Worm (Caenorhabditis elegans) whole organism, midembryonic: Measurements from ENCODE around the gene msp-36.

Source experiments
- T22C8.4 ChIP-seq: fragments of 200-800 bp; sonication (Bioruptor generic); IDR thresholded peaks from 2 replicates; pipeline ENCODE4 v1.3.6; 2022; ENCODE audit warnings: missing genetic modification characterization, missing compliant biosample characterization
- cog-1 ChIP-seq: sonication (generic microtip); optimal IDR thresholded peaks from 2 replicates; lab custom pipeline; 2016; ENCODE audit warnings: missing genetic modification characterization, missing compliant biosample characterization
- flt-1 ChIP-seq: fragments of 200-800 bp; sonication (Bioruptor generic); IDR thresholded peaks from 2 replicates; pipeline ENCODE4 v1.3.6; 2022; ENCODE audit warnings: missing genetic modification characterization, missing compliant biosample characterization
- klf-2 ChIP-seq: fragments of 200-800 bp; sonication (Bioruptor generic); conservative IDR thresholded peaks from 2 replicates; pipeline ENCODE4 v1.3.6; 2022; ENCODE audit warnings: missing genetic modification reagents, missing genetic modification characterization, missing compliant biosample characterization
- med-1 ChIP-seq: sonication (generic microtip); optimal IDR thresholded peaks from 2 replicates; lab custom pipeline; 2017; ENCODE audit warnings: missing genetic modification characterization, mild to moderate bottlenecking, missing compliant biosample characterization, antibody characterized with exemption, missing genetic modification reagents; ENCODE audit not compliant: insufficient read depth
- ref-1 ChIP-seq: fragments of 200-800 bp; sonication (Bioruptor generic); conservative IDR thresholded peaks from 2 replicates; pipeline ENCODE4 v1.3.6; 2022; ENCODE audit warnings: missing genetic modification reagents, missing genetic modification characterization, missing compliant biosample characterization
- tab-1 ChIP-seq: fragments of 200-800 bp; sonication (Bioruptor generic); IDR thresholded peaks from 2 replicates; pipeline ENCODE4 v1.3.6; 2022; ENCODE audit warnings: missing genetic modification characterization, missing compliant biosample characterization
- ztf-23 ChIP-seq: fragments of 200-800 bp; sonication (Bioruptor generic); IDR thresholded peaks from 2 replicates; pipeline ENCODE4 v1.3.6; 2022; ENCODE audit warnings: missing genetic modification reagents, missing genetic modification characterization, missing compliant biosample characterization
- ztf-29 ChIP-seq: fragments of 200-800 bp; sonication (Bioruptor generic); IDR thresholded peaks from 2 replicates; pipeline ENCODE4 v1.3.6; 2022; ENCODE audit warnings: missing genetic modification reagents, missing genetic modification characterization, missing compliant biosample characterization

msp-36 gene

ce11 chrIV:10080816-10081215, 14.4 kb upstream of the msp-36 start, which contains the start of gene W01B6.6:
TSS of gene W01B6.6 (plus strand) at chrIV:10081116.
- no peak for TF ChIP-seq T22C8.4 (GFP tag; lab: Robert Waterston, UW)
- TF ChIP-seq ztf-23 (GFP tag; lab: Robert Waterston, UW) = no peak
- no peak for TF ChIP-seq med-1 (GFP tag; lab: Kevin White, UChicago)
- no peak for TF ChIP-seq tab-1 (GFP tag; lab: Robert Waterston, UW)
- TF ChIP-seq ztf-29 (GFP tag; lab: Robert Waterston, UW) = no peak
- no peak for TF ChIP-seq ref-1 (GFP tag; lab: Robert Waterston, UW)
- TF ChIP-seq cog-1 (tag; lab: Kevin White, UChicago) = no peak
- TF ChIP-seq flt-1 = no peak
- no peak for TF ChIP-seq klf-2 (GFP tag; lab: Robert Waterston, UW)

- TF ChIP-seq T22C8.4 (GFP tag; lab: Robert Waterston, UW) = no peak
- no peak for TF ChIP-seq klf-2 (GFP tag; lab: Robert Waterston, UW)
- no peak for TF ChIP-seq ztf-29 (GFP tag; lab: Robert Waterston, UW)
- TF ChIP-seq cog-1 (tag; lab: Kevin White, UChicago) = no peak
- no peak for TF ChIP-seq tab-1 (GFP tag; lab: Robert Waterston, UW)
- TF ChIP-seq flt-1 = no peak
- no peak for TF ChIP-seq ztf-23 (GFP tag; lab: Robert Waterston, UW)
- TF ChIP-seq med-1 (GFP tag; lab: Kevin White, UChicago) = no peak
- TF ChIP-seq ref-1 (GFP tag; lab: Robert Waterston, UW) = no peak
Observed at ce11 chrIV:10084323-10084959, 10.8 kb upstream of the msp-36 start, which contains the start of gene W01B6.8. TSS of gene W01B6.8 (minus strand) at chrIV:10084373.

ce11 chrIV:10085401-10086187, 9.6 kb upstream of the msp-36 start, which contains the start of the genes col-2 and ndc-80:
TSS of gene col-2 (minus strand) at chrIV:10085451.
TSS of gene ndc-80 (plus strand) at chrIV:10086137.
- no peak for TF ChIP-seq ztf-23 (GFP tag; lab: Robert Waterston, UW)
- TF ChIP-seq flt-1 = peak; percentile 61; the same call in 1 of the 2 replicates
- no peak for TF ChIP-seq ref-1 (GFP tag; lab: Robert Waterston, UW)
- TF ChIP-seq cog-1 (tag; lab: Kevin White, UChicago) = no peak

ce11 chrIV:10089777-10090176, 5.5 kb upstream of the msp-36 start, which contains the start of gene ttr-39:
TSS of gene ttr-39 (minus strand) at chrIV:10089877.
- TF ChIP-seq ref-1 (GFP tag; lab: Robert Waterston, UW) = no peak
- TF ChIP-seq ztf-29 (GFP tag; lab: Robert Waterston, UW) = no peak
- no peak for TF ChIP-seq klf-2 (GFP tag; lab: Robert Waterston, UW)
- no peak for TF ChIP-seq cog-1 (tag; lab: Kevin White, UChicago)
- TF ChIP-seq T22C8.4 (GFP tag; lab: Robert Waterston, UW) = no peak
- no peak for TF ChIP-seq med-1 (GFP tag; lab: Kevin White, UChicago)
- no peak for TF ChIP-seq tab-1 (GFP tag; lab: Robert Waterston, UW)

- TF ChIP-seq klf-2 (GFP tag; lab: Robert Waterston, UW) (no peak), med-1 (GFP tag; lab: Kevin White, UChicago) (no peak), cog-1 (tag; lab: Kevin White, UChicago) (no peak), ref-1 (GFP tag; lab: Robert Waterston, UW) (no peak), T22C8.4 (GFP tag; lab: Robert Waterston, UW) (no peak), tab-1 (GFP tag; lab: Robert Waterston, UW) (no peak), ztf-23 (GFP tag; lab: Robert Waterston, UW) (no peak), flt-1 (no peak), ztf-29 (GFP tag; lab: Robert Waterston, UW) (no peak)
Observed at ce11 chrIV:10090358-10090757, 4.9 kb upstream of the msp-36 start, which contains the start of gene ttbk-5. TSS of gene ttbk-5 (plus strand) at chrIV:10090658.

ce11 chrIV:10096881-10097280, 1.6 kb downstream of the msp-36 start, which contains the start of gene dis-3:
TSS of gene dis-3 (plus strand) at chrIV:10097202.
- TF ChIP-seq ztf-23 (GFP tag; lab: Robert Waterston, UW) = no peak
- no peak for TF ChIP-seq cog-1 (tag; lab: Kevin White, UChicago)
- no peak for TF ChIP-seq klf-2 (GFP tag; lab: Robert Waterston, UW)
- no peak for TF ChIP-seq med-1 (GFP tag; lab: Kevin White, UChicago)
- no peak for TF ChIP-seq T22C8.4 (GFP tag; lab: Robert Waterston, UW)
- no peak for TF ChIP-seq ref-1 (GFP tag; lab: Robert Waterston, UW)
- TF ChIP-seq ztf-29 (GFP tag; lab: Robert Waterston, UW) = no peak
- no peak for TF ChIP-seq flt-1
- no peak for TF ChIP-seq tab-1 (GFP tag; lab: Robert Waterston, UW)

- TF ChIP-seq tab-1 (GFP tag; lab: Robert Waterston, UW) = no peak
- no peak for TF ChIP-seq cog-1 (tag; lab: Kevin White, UChicago)
- no peak for TF ChIP-seq klf-2 (GFP tag; lab: Robert Waterston, UW)
- TF ChIP-seq T22C8.4 (GFP tag; lab: Robert Waterston, UW) = no peak
- TF ChIP-seq ztf-29 (GFP tag; lab: Robert Waterston, UW) = no peak
- TF ChIP-seq ztf-23 (GFP tag; lab: Robert Waterston, UW) = no peak
- no peak for TF ChIP-seq med-1 (GFP tag; lab: Kevin White, UChicago)
- TF ChIP-seq ref-1 (GFP tag; lab: Robert Waterston, UW) = no peak
- no peak for TF ChIP-seq flt-1
Observed at ce11 chrIV:10110417-10110816, 15.2 kb downstream of the msp-36 start, which contains the start of gene egl-38. TSS of gene egl-38 (minus strand) at chrIV:10110517.

ce11 chrIV:10110870-10111269, 15.6 kb downstream of the msp-36 start:
- TF ChIP-seq ref-1 (GFP tag; lab: Robert Waterston, UW) (no peak), med-1 (GFP tag; lab: Kevin White, UChicago) (no peak), tab-1 (GFP tag; lab: Robert Waterston, UW) (no peak), ztf-23 (GFP tag; lab: Robert Waterston, UW) (no peak), flt-1 (no peak), cog-1 (tag; lab: Kevin White, UChicago) (no peak), T22C8.4 (GFP tag; lab: Robert Waterston, UW) (no peak), klf-2 (GFP tag; lab: Robert Waterston, UW) (no peak), ztf-29 (GFP tag; lab: Robert Waterston, UW) (no peak)
